Fruit fly (Drosophila melanogaster): ENCODE measurements around the gene Tspo.
A peak's percentile ranks its signal among the peaks of the same experiment; 100 is the strongest.

The Tspo gene

DNA sequence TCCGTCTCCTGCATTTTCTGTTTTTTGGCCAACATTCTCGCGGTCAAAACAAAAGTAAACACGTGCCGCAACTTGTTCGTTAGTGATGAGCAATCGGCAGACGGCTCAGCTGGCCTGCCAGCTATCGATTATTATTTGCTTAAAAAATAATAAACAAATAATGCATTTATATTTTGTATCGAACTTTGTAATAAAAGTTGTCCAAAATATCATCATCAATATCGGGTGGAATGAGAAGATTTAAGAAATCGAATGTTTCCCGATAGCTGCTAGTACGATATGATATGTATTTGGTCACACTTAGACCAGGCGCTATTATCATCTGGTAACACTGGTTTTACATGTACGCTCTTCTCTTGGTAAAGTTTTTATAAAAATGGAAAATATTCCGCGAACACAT is 8.6 kb downstream of the Tspo start, which contains the start of the genes Nle and Sf3b1 (continued):
- TF ChIP-seq CG7357 (GFP tag; IDR thresholded peaks at IDR 0.05): 0 out of 3 replicates have a peak, but pooled peaks have one; percentile 36
- no peak for TF ChIP-seq ATbp (GFP tag; optimal IDR thresholded peaks at IDR 0.05)
- TF ChIP-seq gro (GFP tag; optimal IDR thresholded peaks at IDR 0.05): peak; percentile 56
- peak; percentile 53 for TF ChIP-seq Fer2 (tag; optimal IDR thresholded peaks at IDR 0.05)
- no peak for TF ChIP-seq abd-A (tag; optimal IDR thresholded peaks at IDR 0.05)
- no peak for TF ChIP-seq CG14014 (GFP tag; IDR thresholded peaks at IDR 0.05)
- TF ChIP-seq esg (GFP tag; conservative IDR thresholded peaks at IDR 0.05): 0 out of 2 replicates have a peak, but pooled peaks have one; percentile 4
- TF ChIP-seq CG4424 (GFP tag; optimal IDR thresholded peaks at IDR 0.05): peak; percentile 54
- TF ChIP-seq wor (GFP tag; IDR thresholded peaks at IDR 0.05): no peak
- TF ChIP-seq NC2α (GFP tag; optimal IDR thresholded peaks at IDR 0.05): no peak
- TF ChIP-seq fd3F (GFP tag; optimal IDR thresholded peaks at IDR 0.05): no peak
- TF ChIP-seq B-H1 (GFP tag; IDR thresholded peaks at IDR 0.05): no peak
- peak; percentile 55 for TF ChIP-seq CG3281 (GFP tag; optimal IDR thresholded peaks at IDR 0.05)
- no peak for TF ChIP-seq CG1832 (GFP tag; optimal IDR thresholded peaks at IDR 0.05)
- TF ChIP-seq btn (GFP tag; optimal IDR thresholded peaks at IDR 0.05): no peak
- peak; percentile 48 for TF ChIP-seq psq (GFP tag; optimal IDR thresholded peaks at IDR 0.05)
- TF ChIP-seq CG6272 (GFP tag; IDR thresholded peaks at IDR 0.05): peak; percentile 38; the same call in 1 of the 2 replicates
- TF ChIP-seq CG17802 (tag; optimal IDR thresholded peaks at IDR 0.05): no peak
- TF ChIP-seq Ets65A (GFP tag): peak; percentile 91
- TF ChIP-seq vvl (GFP tag; IDR thresholded peaks at IDR 0.05): no peak
- TF ChIP-seq Mad (GFP tag; optimal IDR thresholded peaks at IDR 0.05): no peak
- TF ChIP-seq CG6175 (GFP tag; IDR thresholded peaks at IDR 0.05): no peak
- TF ChIP-seq Camta (GFP tag; optimal IDR thresholded peaks at IDR 0.05): peak; percentile 3
- peak; percentile 46 for TF ChIP-seq Fer3 (tag; optimal IDR thresholded peaks at IDR 0.05)
- TF ChIP-seq NK7.1 (GFP tag; optimal IDR thresholded peaks at IDR 0.05): no peak
- TF ChIP-seq CG1529 (GFP tag; optimal IDR thresholded peaks at IDR 0.05): no peak
- TF ChIP-seq CG4707 (GFP tag; optimal IDR thresholded peaks at IDR 0.05): no peak
- TF ChIP-seq CG16815 (GFP tag; optimal IDR thresholded peaks at IDR 0.05): no peak
- peak; percentile 93 for TF ChIP-seq CG2116 (GFP tag; optimal IDR thresholded peaks at IDR 0.05)
- no peak for TF ChIP-seq tx (GFP tag; optimal IDR thresholded peaks at IDR 0.05)
- TF ChIP-seq Myb (GFP tag; optimal IDR thresholded peaks at IDR 0.05): peak; percentile 9
- no peak for TF ChIP-seq Hr51 (GFP tag; optimal IDR thresholded peaks at IDR 0.05)
- peak; percentile 80 for TF ChIP-seq CG2120 (GFP tag; optimal IDR thresholded peaks at IDR 0.05)
- peak; percentile 93 for TF ChIP-seq CG14860 (GFP tag; IDR thresholded peaks at IDR 0.05; ENCODE audit: partially characterized antibody)
- no peak for TF ChIP-seq sqz (GFP tag; optimal IDR thresholded peaks at IDR 0.05)
- no peak for TF ChIP-seq gcm (GFP tag; optimal IDR thresholded peaks at IDR 0.05)
- no peak for TF ChIP-seq wdn (GFP tag; IDR thresholded peaks at IDR 0.05)
- no peak for TF ChIP-seq CG3407 (GFP tag; optimal IDR thresholded peaks at IDR 0.05)
- peak; percentile 89; the same call in 1 of the 2 replicates for TF ChIP-seq CG42726 (GFP tag; IDR thresholded peaks at IDR 0.05; ENCODE audit: partially characterized antibody)
- no peak for TF ChIP-seq Awh (GFP tag; IDR thresholded peaks at IDR 0.05)
- TF ChIP-seq Poxn (GFP tag; IDR thresholded peaks at IDR 0.05): no peak
- no peak for TF ChIP-seq CG11695 (GFP tag; IDR thresholded peaks at IDR 0.05)
- no peak for TF ChIP-seq CG12219 (GFP tag; optimal IDR thresholded peaks at IDR 0.05)
- no peak for TF ChIP-seq CG31388 (GFP tag; optimal IDR thresholded peaks at IDR 0.05)
- no peak for TF ChIP-seq CG11085 (GFP tag; IDR thresholded peaks at IDR 0.05)
- TF ChIP-seq Nf-YA (GFP tag; IDR thresholded peaks at IDR 0.05): no peak
- TF ChIP-seq Rfx (GFP tag; IDR thresholded peaks at IDR 0.05): peak; percentile 41
- TF ChIP-seq stwl (tag; optimal IDR thresholded peaks at IDR 0.05): peak; percentile 91
- TF ChIP-seq CG6654 (GFP tag; optimal IDR thresholded peaks at IDR 0.05): no peak
- no peak for TF ChIP-seq CG4360 (GFP tag; IDR thresholded peaks at IDR 0.05)
- peak; percentile 65 for TF ChIP-seq CG9215 (GFP tag; IDR thresholded peaks at IDR 0.05)
- peak; percentile 46 for TF ChIP-seq Bdp1 (GFP tag; optimal IDR thresholded peaks at IDR 0.05)
